Worm (Caenorhabditis elegans) whole organism, L4 larva: ENCODE results near the gene ZK673.1.

Experiments
- F49E8.2 ChIP-seq: sonication (generic microtip); optimal IDR thresholded peaks from 2 replicates; lab custom pipeline; 2016; ENCODE audit warnings: missing compliant biosample characterization, mild to moderate bottlenecking, missing genetic modification characterization, borderline replicate concordance
- aha-1 ChIP-seq: fragments of 150-350 bp; peaks from one replicate; lab custom pipeline; 2014; ENCODE audit warnings: missing biosample characterization, missing genetic modification characterization
- ama-1 ChIP-seq: fragments of 150-350 bp; optimal IDR thresholded peaks from 2 replicates; lab custom pipeline; 2014; ENCODE audit warnings: inconsistent platforms, mixed read lengths
- arid-1 ChIP-seq: fragments of 200-800 bp; sonication (Bioruptor generic); conservative IDR thresholded peaks from 2 replicates; pipeline ENCODE4 v1.3.6; 2022; ENCODE audit warnings: missing genetic modification reagents, missing genetic modification characterization, missing compliant biosample characterization
- ceh-82 ChIP-seq: sonication (generic microtip); optimal IDR thresholded peaks from 2 replicates; lab custom pipeline; 2017; ENCODE audit warnings: missing biosample characterization, missing genetic modification characterization
- dve-1 ChIP-seq: sonication (generic microtip); optimal IDR thresholded peaks from 2 replicates; lab custom pipeline; 2017; ENCODE audit warnings: antibody characterized with exemption, mild to moderate bottlenecking, missing genetic modification characterization, missing compliant biosample characterization; ENCODE audit not compliant: insufficient read depth
- php-3 ChIP-seq: fragments of 200-800 bp; sonication (Bioruptor generic); IDR thresholded peaks from 2 replicates; pipeline ENCODE4 v1.3.6; 2022; ENCODE audit warnings: missing genetic modification reagents, missing genetic modification characterization, missing compliant biosample characterization
- ztf-11 ChIP-seq: fragments of 150-350 bp; optimal IDR thresholded peaks from 2 replicates; lab custom pipeline; 2014; ENCODE audit warnings: missing biosample characterization, missing genetic modification characterization

DNA sequence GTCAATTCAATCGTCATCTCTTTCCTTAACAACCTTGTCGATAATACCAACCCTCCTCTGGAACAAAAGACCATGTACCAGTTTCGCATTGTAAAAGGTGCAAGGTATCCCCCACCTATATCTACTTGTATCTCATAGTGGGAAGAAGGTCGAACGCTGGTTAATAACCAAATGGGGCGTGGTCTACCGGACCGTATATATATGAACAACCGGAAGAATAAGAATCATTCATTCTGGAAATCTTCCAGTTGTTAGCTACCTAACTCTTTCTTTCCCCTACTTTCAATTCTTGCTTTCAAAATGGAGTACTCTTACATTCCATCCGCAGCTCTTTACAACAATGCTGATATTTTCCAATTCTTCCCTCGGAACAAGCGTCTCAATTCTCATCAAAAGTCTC is 18.3 kb downstream of the ZK673.1 start, which contains the start of gene ZK673.5:
- TF ChIP-seq ceh-82 (tag; lab: Kevin White, UChicago), result no peak
- TF ChIP-seq dve-1 (tag; lab: Kevin White, UChicago), result no peak
- no peak for TF ChIP-seq php-3 (GFP tag; lab: Robert Waterston, UW)
- TF ChIP-seq ama-1, result no peak
- TF ChIP-seq ztf-11 (tag; lab: Kevin White, UChicago), result no peak
- no peak for TF ChIP-seq F49E8.2
- no peak for TF ChIP-seq arid-1 (GFP tag; lab: Robert Waterston, UW)
- no peak for TF ChIP-seq aha-1 (tag; lab: Kevin White, UChicago)
